Worm (Caenorhabditis elegans): ENCODE results near the gene str-1.

- TF ChIP-seq egl-27 (tag; optimal IDR thresholded peaks at IDR 0.05) (no peak), snpc-4 (tag; optimal IDR thresholded peaks at IDR 0.05) (no peak), ztf-4 (tag; optimal IDR thresholded peaks at IDR 0.05) (no peak), nhr-67 (tag; optimal IDR thresholded peaks at IDR 0.05) (no peak), pqm-1 (tag; optimal IDR thresholded peaks at IDR 0.05) (no peak), unc-39 (tag; optimal IDR thresholded peaks at IDR 0.05) (no peak)
These were observed 42.6 kb downstream of the str-1 start for ce11 chrIV:7216210-7216609.

Data from whole organism, L3 larva.